Worm (Caenorhabditis elegans) whole organism, L2 larva: ENCODE measurements around the gene C40A11.2.
A peak's percentile ranks its signal among the peaks of the same experiment; 100 is the strongest.

Experiments
- C34F6.9 ChIP-seq: fragments of 150-350 bp; optimal IDR thresholded peaks from 2 replicates; lab custom pipeline; 2014; ENCODE audit warnings: missing biosample characterization, missing genetic modification characterization
- F13H6.1 ChIP-seq: sonication (generic microtip); optimal IDR thresholded peaks from 2 replicates; lab custom pipeline; 2016; ENCODE audit warnings: missing genetic modification characterization, missing compliant biosample characterization
- R02D3.7 ChIP-seq: fragments of 150-350 bp; optimal IDR thresholded peaks from 2 replicates; lab custom pipeline; 2014; ENCODE audit warnings: missing biosample characterization, missing genetic modification characterization
- Y55F3AM.14 ChIP-seq: fragments of 200-800 bp; sonication (Bioruptor generic); optimal IDR thresholded peaks from 2 replicates; lab custom pipeline; 2018; ENCODE audit warnings: mild to moderate bottlenecking, missing genetic modification characterization, missing compliant biosample characterization
- ZK546.5 ChIP-seq: sonication (generic microtip); optimal IDR thresholded peaks from 2 replicates; lab custom pipeline; 2017; ENCODE audit warnings: missing biosample characterization, missing genetic modification characterization
- alr-1 ChIP-seq: fragments of 150-350 bp; optimal IDR thresholded peaks from 2 replicates; lab custom pipeline; 2014; ENCODE audit warnings: missing biosample characterization, missing genetic modification characterization
- ceh-16 ChIP-seq: fragments of 150-350 bp; optimal IDR thresholded peaks from 2 replicates; lab custom pipeline; 2014; ENCODE audit warnings: missing biosample characterization, missing genetic modification characterization
- ceh-82 ChIP-seq: fragments of 150-350 bp; optimal IDR thresholded peaks from 2 replicates; lab custom pipeline; 2014; ENCODE audit warnings: missing biosample characterization, missing genetic modification characterization
- crh-2 ChIP-seq: sonication (generic microtip); optimal IDR thresholded peaks from 2 replicates; lab custom pipeline; 2017; ENCODE audit warnings: missing biosample characterization, missing genetic modification characterization
- dmd-4 ChIP-seq: sonication (generic microtip); optimal IDR thresholded peaks from 2 replicates; lab custom pipeline; 2017; ENCODE audit warnings: missing biosample characterization, missing genetic modification characterization
- elt-1 ChIP-seq: fragments of 150-350 bp; optimal IDR thresholded peaks from 2 replicates; lab custom pipeline; 2014; ENCODE audit warnings: missing biosample characterization, missing genetic modification characterization
- fos-1 ChIP-seq: fragments of 150-350 bp; optimal IDR thresholded peaks from 2 replicates; lab custom pipeline; 2014; ENCODE audit warnings: missing biosample characterization, missing genetic modification characterization
- lin-39 ChIP-seq: fragments of 150-350 bp; optimal IDR thresholded peaks from 2 replicates; lab custom pipeline; 2014; ENCODE audit warnings: missing biosample characterization, missing genetic modification reagents, missing genetic modification characterization
- lsy-2 ChIP-seq, 2 experiments: fragments of 150-350 bp in 1 of 2; sonication (generic microtip) in 1 of 2; optimal IDR thresholded peaks; 2 replicates each; lab custom pipeline; 2014 to 2017; ENCODE audit warnings: missing biosample characterization in 2 of 2, missing genetic modification characterization in 2 of 2
- mab-5 ChIP-seq: fragments of 150-350 bp; optimal IDR thresholded peaks from 2 replicates; lab custom pipeline; 2014; ENCODE audit warnings: missing biosample characterization, missing genetic modification characterization
- mbf-1 ChIP-seq: sonication (generic microtip); optimal IDR thresholded peaks from 2 replicates; lab custom pipeline; 2017; ENCODE audit warnings: missing biosample characterization, missing genetic modification characterization
- nhr-10 ChIP-seq: sonication (generic microtip); optimal IDR thresholded peaks from 2 replicates; lab custom pipeline; 2017; ENCODE audit warnings: missing biosample characterization, missing genetic modification characterization
- nhr-11 ChIP-seq: fragments of 150-350 bp; optimal IDR thresholded peaks from 2 replicates; lab custom pipeline; 2014; ENCODE audit warnings: missing biosample characterization, missing genetic modification characterization
- nhr-12 ChIP-seq: fragments of 150-350 bp; optimal IDR thresholded peaks from 2 replicates; lab custom pipeline; 2014; ENCODE audit warnings: missing biosample characterization, missing genetic modification characterization
- nhr-21 ChIP-seq: fragments of 150-350 bp; optimal IDR thresholded peaks from 2 replicates; lab custom pipeline; 2014; ENCODE audit warnings: missing biosample characterization, missing genetic modification characterization
- nhr-25 ChIP-seq: fragments of 150-350 bp; sonication (generic microtip); optimal IDR thresholded peaks from 3 replicates; lab custom pipeline; 2014; ENCODE audit warnings: missing biosample characterization, missing genetic modification characterization
- nhr-6 ChIP-seq: fragments of 150-350 bp; optimal IDR thresholded peaks from 2 replicates; lab custom pipeline; 2014; ENCODE audit warnings: missing biosample characterization, missing genetic modification characterization
- nhr-77 ChIP-seq: fragments of 150-350 bp; optimal IDR thresholded peaks from 2 replicates; lab custom pipeline; 2014; ENCODE audit warnings: missing biosample characterization, missing genetic modification characterization
- peb-1 ChIP-seq: fragments of 150-350 bp; optimal IDR thresholded peaks from 2 replicates; lab custom pipeline; 2014; ENCODE audit warnings: missing biosample characterization, missing genetic modification characterization
- sma-9 ChIP-seq, 2 experiments: fragments of 150-350 bp in 1 of 2; sonication (generic microtip) in 1 of 2; optimal IDR thresholded peaks; 2 replicates each; lab custom pipeline; 2014 to 2016; ENCODE audit warnings: missing genetic modification characterization in 2 of 2, mild to moderate bottlenecking in 1 of 2, missing biosample characterization in 1 of 2, missing compliant biosample characterization in 1 of 2, missing genetic modification reagents in 1 of 2, moderate library complexity in 1 of 2
- snpc-4 ChIP-seq: fragments of 150-350 bp; optimal IDR thresholded peaks from 2 replicates; lab custom pipeline; 2014; ENCODE audit warnings: missing biosample characterization, missing genetic modification characterization
- unc-39 ChIP-seq: fragments of 150-350 bp; optimal IDR thresholded peaks from 2 replicates; lab custom pipeline; 2014; ENCODE audit warnings: missing biosample characterization, missing genetic modification characterization
- unc-62 ChIP-seq: fragments of 150-350 bp; optimal IDR thresholded peaks from 2 replicates; lab custom pipeline; 2014; ENCODE audit warnings: missing biosample characterization, missing genetic modification reagents, missing genetic modification characterization
- zag-1 ChIP-seq: fragments of 150-350 bp; optimal IDR thresholded peaks from 2 replicates; lab custom pipeline; 2014; ENCODE audit warnings: missing biosample characterization, missing genetic modification characterization
- ztf-1 ChIP-seq: fragments of 200-800 bp; sonication (Bioruptor generic); conservative IDR thresholded peaks from 2 replicates; pipeline ENCODE4 v1.3.6; 2022; ENCODE audit warnings: missing genetic modification characterization, missing compliant biosample characterization
- ztf-11 ChIP-seq: sonication (generic microtip); optimal IDR thresholded peaks from 2 replicates; lab custom pipeline; 2017; ENCODE audit warnings: missing biosample characterization, missing genetic modification characterization
- ztf-4 ChIP-seq: fragments of 150-350 bp; optimal IDR thresholded peaks from 2 replicates; lab custom pipeline; 2014; ENCODE audit warnings: missing biosample characterization, missing genetic modification characterization

C40A11.2 gene

ce11 chrII:2122091-2122490, 24.7 kb upstream of the C40A11.2 start, which contains the start of gene math-37:
Gene math-37, minus strand, starts transcription at chrII:2122191.
- TF ChIP-seq unc-39 (tag; lab: Kevin White, UChicago) (no peak), nhr-25 (tag; lab: Kevin White, UChicago) (no peak), ZK546.5 (tag; lab: Kevin White, UChicago) (no peak), fos-1 (tag; lab: Kevin White, UChicago) (peak; percentile 48), lsy-2 (tag; optimal IDR thresholded peaks at IDR 0.05; lab: Kevin White, UChicago) (no peak)

DNA sequence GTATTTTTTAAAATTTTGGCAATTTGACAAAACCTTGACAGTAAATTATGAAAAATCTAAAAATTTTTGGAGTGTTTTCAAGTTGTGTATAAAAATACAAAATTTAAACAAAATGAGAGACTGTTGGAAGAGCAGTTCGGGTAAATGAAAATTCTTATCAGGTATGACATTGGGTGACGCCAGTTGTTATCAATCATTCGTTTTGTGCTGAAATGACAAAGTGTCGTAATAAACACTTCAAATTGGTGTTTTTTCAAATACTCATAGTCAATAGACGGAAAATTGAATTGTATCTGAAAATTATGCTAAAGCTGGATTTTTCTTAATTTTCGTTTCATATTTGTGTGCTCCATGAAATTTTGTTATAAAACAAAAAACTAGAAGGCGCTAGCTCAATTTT, 24.0 kb upstream of the C40A11.2 start:
- TF ChIP-seq ceh-16 (tag; lab: Kevin White, UChicago) (no peak), ceh-82 (no peak), fos-1 (tag; lab: Kevin White, UChicago) (peak; percentile 76), C34F6.9 (tag; lab: Kevin White, UChicago) (no peak), nhr-77 (no peak), alr-1 (tag; lab: Kevin White, UChicago) (no peak), R02D3.7 (tag; lab: Kevin White, UChicago) (no peak), sma-9 (GFP tag; optimal IDR thresholded peaks at IDR 0.05; lab: Kevin White, UChicago) (no peak), sma-9 (tag; optimal IDR thresholded peaks at IDR 0.05; lab: Kevin White, UChicago) (no peak)

ce11 chrII:2130770-2131169, 16.0 kb upstream of the C40A11.2 start, which contains the start of gene sdz-28:
Gene sdz-28, plus strand, starts transcription at chrII:2131070.
- TF ChIP-seq unc-62 (GFP tag; lab: Kevin White, UChicago) (no peak), nhr-12 (tag; lab: Kevin White, UChicago) (no peak), lin-39 (tag; lab: Kevin White, UChicago) (no peak), fos-1 (tag; lab: Kevin White, UChicago) (no peak), nhr-11 (tag; lab: Kevin White, UChicago) (no peak), ztf-4 (tag; lab: Kevin White, UChicago) (no peak), dmd-4 (no peak), crh-2 (tag; lab: Kevin White, UChicago) (no peak), nhr-25 (tag; lab: Kevin White, UChicago) (no peak), F13H6.1 (tag; lab: Kevin White, UChicago) (no peak)

ce11 chrII:2135604-2136003, 11.1 kb upstream of the C40A11.2 start, which contains the start of gene hpo-7:
Gene hpo-7, minus strand, starts transcription at chrII:2135704.
- no peak for TF ChIP-seq peb-1 (tag; lab: Kevin White, UChicago)
- no peak for TF ChIP-seq nhr-77
- no peak for TF ChIP-seq unc-62 (GFP tag; lab: Kevin White, UChicago)
- TF ChIP-seq ztf-11 (tag; lab: Kevin White, UChicago): no peak
- no peak for TF ChIP-seq ceh-16 (tag; lab: Kevin White, UChicago)
- no peak for TF ChIP-seq R02D3.7 (tag; lab: Kevin White, UChicago)
- TF ChIP-seq zag-1 (tag; lab: Kevin White, UChicago): no peak

- TF ChIP-seq nhr-77 (no peak), elt-1 (tag; lab: Kevin White, UChicago) (no peak), ceh-16 (tag; lab: Kevin White, UChicago) (no peak), mbf-1 (tag; lab: Kevin White, UChicago) (no peak), nhr-21 (no peak), ztf-1 (GFP tag; lab: Robert Waterston, UW) (no peak)
- TF ChIP-seq, all 48 proteins: peak for 0
Measured at ce11 chrII:2137235-2137634, 9.5 kb upstream of the C40A11.2 start, which contains the start of gene C40A11.4. Gene C40A11.4, plus strand, starts transcription at chrII:2137422.

DNA sequence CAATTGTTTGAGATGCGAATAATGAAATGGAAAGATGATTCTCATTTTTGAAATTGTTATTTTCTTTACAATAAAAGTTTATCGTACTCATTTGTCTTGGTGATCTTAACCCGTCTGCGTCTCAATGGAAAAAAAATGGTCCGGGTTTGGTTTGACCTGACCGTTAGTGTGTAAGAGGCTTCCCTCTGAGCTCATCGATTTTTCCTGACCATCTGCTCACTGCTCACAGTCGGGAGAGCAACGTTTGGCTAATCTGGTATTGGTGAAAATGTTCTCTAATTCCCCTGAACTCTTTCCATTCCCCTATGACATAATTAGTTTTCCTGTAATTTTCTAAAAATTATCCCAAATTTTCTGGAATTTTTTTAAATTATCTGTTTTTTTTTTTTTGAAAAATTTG, 7.8 kb upstream of the C40A11.2 start:
- TF ChIP-seq snpc-4 (tag; lab: Kevin White, UChicago) (no peak), ZK546.5 (tag; lab: Kevin White, UChicago) (no peak), mab-5 (tag; lab: Kevin White, UChicago) (no peak), unc-39 (tag; lab: Kevin White, UChicago) (no peak), nhr-12 (tag; lab: Kevin White, UChicago) (no peak), alr-1 (tag; lab: Kevin White, UChicago) (no peak)

- TF ChIP-seq F13H6.1 (tag; lab: Kevin White, UChicago) (no peak), mab-5 (tag; lab: Kevin White, UChicago) (no peak), nhr-6 (tag; lab: Kevin White, UChicago) (no peak), nhr-10 (tag; lab: Kevin White, UChicago) (no peak), Y55F3AM.14 (GFP tag; lab: Kevin White, UChicago) (no peak), lsy-2 (tag; optimal IDR thresholded peaks at IDR 0.05; lab: Kevin White, UChicago) (no peak), unc-62 (GFP tag; lab: Kevin White, UChicago) (no peak), ztf-1 (GFP tag; lab: Robert Waterston, UW) (no peak), snpc-4 (tag; lab: Kevin White, UChicago) (no peak), peb-1 (tag; lab: Kevin White, UChicago) (no peak), ceh-16 (tag; lab: Kevin White, UChicago) (no peak), ztf-11 (tag; lab: Kevin White, UChicago) (no peak), nhr-25 (tag; lab: Kevin White, UChicago) (no peak), R02D3.7 (tag; lab: Kevin White, UChicago) (no peak), ceh-82 (no peak), mbf-1 (tag; lab: Kevin White, UChicago) (no peak), nhr-21 (no peak)
Measured at ce11 chrII:2140817-2141216, 5.9 kb upstream of the C40A11.2 start, which contains the start of gene C40A11.3. Gene C40A11.3, plus strand, starts transcription at chrII:2141117.
